Worm (Caenorhabditis elegans) whole organism, L3 larva: Measurements from ENCODE around the gene acr-14.

Source experiments
- R02D3.7 ChIP-seq: fragments of 150-350 bp; optimal IDR thresholded peaks from 2 replicates; lab custom pipeline; 2014; ENCODE audit warnings: missing biosample characterization, missing genetic modification characterization
- ZK546.5 ChIP-seq: sonication (generic microtip); optimal IDR thresholded peaks from 2 replicates; lab custom pipeline; 2017; ENCODE audit warnings: missing biosample characterization, missing genetic modification characterization
- ama-1 ChIP-seq: fragments of 150-350 bp; optimal IDR thresholded peaks from 2 replicates; lab custom pipeline; 2018
- ceh-28 ChIP-seq: fragments of 150-350 bp; optimal IDR thresholded peaks from 2 replicates; lab custom pipeline; 2014; ENCODE audit warnings: missing biosample characterization, missing genetic modification reagents, missing genetic modification characterization
- ceh-82 ChIP-seq: fragments of 150-350 bp; optimal IDR thresholded peaks from 2 replicates; lab custom pipeline; 2014; ENCODE audit warnings: missing biosample characterization, missing genetic modification characterization
- ceh-9 ChIP-seq: sonication (generic microtip); optimal IDR thresholded peaks from 2 replicates; lab custom pipeline; 2018; ENCODE audit warnings: missing biosample characterization, missing genetic modification characterization
- egl-27 ChIP-seq: sonication (generic microtip); optimal IDR thresholded peaks from 4 replicates; lab custom pipeline; 2017; ENCODE audit warnings: missing biosample characterization, missing genetic modification reagents, missing genetic modification characterization
- elt-1 ChIP-seq: fragments of 150-350 bp; optimal IDR thresholded peaks from 2 replicates; lab custom pipeline; 2014; ENCODE audit warnings: missing biosample characterization, missing genetic modification characterization
- elt-2 ChIP-seq: sonication (generic microtip); optimal IDR thresholded peaks from 2 replicates; lab custom pipeline; 2016; ENCODE audit warnings: missing genetic modification reagents, mild to moderate bottlenecking, missing genetic modification characterization, missing compliant biosample characterization
- elt-3 ChIP-seq, 3 experiments: fragments of 150-350 bp in 1 of 3; sonication (generic microtip) in 2 of 3; optimal IDR thresholded peaks; 2 replicates in 2 of 3; 4 replicates in 1 of 3; lab custom pipeline; 2014 to 2017; ENCODE audit warnings: missing biosample characterization in 3 of 3, missing genetic modification characterization in 3 of 3
- fkh-10 ChIP-seq: sonication (generic microtip); optimal IDR thresholded peaks from 2 replicates; lab custom pipeline; 2017; ENCODE audit warnings: missing biosample characterization, missing genetic modification reagents, missing genetic modification characterization
- fos-1 ChIP-seq: fragments of 150-350 bp; optimal IDR thresholded peaks from 2 replicates; lab custom pipeline; 2014; ENCODE audit warnings: missing biosample characterization, missing genetic modification characterization
- jun-1 ChIP-seq: fragments of 150-350 bp; optimal IDR thresholded peaks from 2 replicates; lab custom pipeline; 2014; ENCODE audit warnings: missing biosample characterization, missing genetic modification reagents, missing genetic modification characterization
- lin-15B ChIP-seq: fragments of 150-350 bp; optimal IDR thresholded peaks from 2 replicates; lab custom pipeline; 2014; ENCODE audit warnings: missing biosample characterization, missing genetic modification characterization
- lin-39 ChIP-seq: fragments of 150-350 bp; optimal IDR thresholded peaks from 2 replicates; lab custom pipeline; 2018; ENCODE audit warnings: missing biosample characterization, missing genetic modification reagents, missing genetic modification characterization
- lsy-12 ChIP-seq: sonication (generic microtip); optimal IDR thresholded peaks from 2 replicates; lab custom pipeline; 2016; ENCODE audit warnings: mild to moderate bottlenecking, missing genetic modification characterization, missing compliant biosample characterization
- mdl-1 ChIP-seq: fragments of 150-350 bp; optimal IDR thresholded peaks from 2 replicates; lab custom pipeline; 2014; ENCODE audit warnings: missing biosample characterization, missing genetic modification characterization
- mml-1 ChIP-seq: fragments of 150-350 bp; sonication (generic microtip); optimal IDR thresholded peaks from 3 replicates; lab custom pipeline; 2014; ENCODE audit warnings: missing biosample characterization, missing genetic modification characterization
- nfya-1 ChIP-seq: sonication (generic microtip); optimal IDR thresholded peaks from 2 replicates; lab custom pipeline; 2017; ENCODE audit warnings: missing genetic modification characterization, mild to moderate bottlenecking, missing compliant biosample characterization, antibody characterized with exemption, moderate library complexity; ENCODE audit not compliant: insufficient read depth
- nhr-11 ChIP-seq: fragments of 150-350 bp; optimal IDR thresholded peaks from 2 replicates; lab custom pipeline; 2014; ENCODE audit warnings: missing biosample characterization, missing genetic modification characterization
- nhr-12 ChIP-seq: fragments of 150-350 bp; optimal IDR thresholded peaks from 2 replicates; lab custom pipeline; 2014; ENCODE audit warnings: missing biosample characterization, missing genetic modification characterization
- nhr-23 ChIP-seq: fragments of 150-350 bp; optimal IDR thresholded peaks from 2 replicates; lab custom pipeline; 2014; ENCODE audit warnings: missing biosample characterization, missing genetic modification reagents, missing genetic modification characterization
- nhr-237 ChIP-seq: fragments of 150-350 bp; optimal IDR thresholded peaks from 2 replicates; lab custom pipeline; 2014; ENCODE audit warnings: missing biosample characterization, missing genetic modification characterization
- nhr-25 ChIP-seq: sonication (generic microtip); optimal IDR thresholded peaks from 2 replicates; lab custom pipeline; 2017; ENCODE audit warnings: missing biosample characterization, missing genetic modification characterization
- nhr-28 ChIP-seq: fragments of 150-350 bp; optimal IDR thresholded peaks from 2 replicates; lab custom pipeline; 2014; ENCODE audit warnings: missing biosample characterization, missing genetic modification characterization
- nhr-43 ChIP-seq: sonication (generic microtip); optimal IDR thresholded peaks from 2 replicates; lab custom pipeline; 2016; ENCODE audit warnings: mild to moderate bottlenecking, missing genetic modification characterization, missing compliant biosample characterization; ENCODE audit not compliant: poor library complexity, severe bottlenecking
- nhr-67 ChIP-seq: fragments of 150-350 bp; optimal IDR thresholded peaks from 2 replicates; lab custom pipeline; 2014; ENCODE audit warnings: missing biosample characterization, missing genetic modification characterization
- nhr-76 ChIP-seq: fragments of 150-350 bp; sonication (generic microtip); optimal IDR thresholded peaks from 5 replicates; lab custom pipeline; 2014; ENCODE audit warnings: missing biosample characterization, missing genetic modification characterization
- pha-4 ChIP-seq: fragments of 150-350 bp; optimal IDR thresholded peaks from 2 replicates; lab custom pipeline; 2014; ENCODE audit warnings: missing biosample characterization, missing genetic modification reagents, missing genetic modification characterization
- pqm-1 ChIP-seq: fragments of 150-350 bp; optimal IDR thresholded peaks from 2 replicates; lab custom pipeline; 2017; ENCODE audit warnings: missing biosample characterization, missing genetic modification characterization, inconsistent platforms
- skn-1 ChIP-seq: fragments of 150-350 bp; optimal IDR thresholded peaks from 2 replicates; lab custom pipeline; 2014; ENCODE audit warnings: missing biosample characterization, missing genetic modification characterization
- snpc-4 ChIP-seq: fragments of 150-350 bp; optimal IDR thresholded peaks from 2 replicates; lab custom pipeline; 2014; ENCODE audit warnings: missing biosample characterization, missing genetic modification characterization
- tbx-2 ChIP-seq: sonication (generic microtip); optimal IDR thresholded peaks from 2 replicates; lab custom pipeline; 2016; ENCODE audit warnings: mild to moderate bottlenecking, missing genetic modification characterization, missing compliant biosample characterization
- unc-39 ChIP-seq: sonication (generic microtip); optimal IDR thresholded peaks from 4 replicates; lab custom pipeline; 2017; ENCODE audit warnings: missing biosample characterization, missing genetic modification characterization
- unc-62 ChIP-seq: fragments of 150-350 bp; sonication (generic microtip); optimal IDR thresholded peaks from 4 replicates; lab custom pipeline; 2014; ENCODE audit warnings: missing biosample characterization, missing genetic modification reagents, missing genetic modification characterization
- zag-1 ChIP-seq: fragments of 150-350 bp; optimal IDR thresholded peaks from 2 replicates; lab custom pipeline; 2014; ENCODE audit warnings: missing biosample characterization, missing genetic modification characterization
- ztf-4 ChIP-seq: fragments of 150-350 bp; optimal IDR thresholded peaks from 2 replicates; lab custom pipeline; 2014; ENCODE audit warnings: missing biosample characterization, missing genetic modification characterization

acr-14 gene

ce11 chrII:8141135-8141534, 35.9 kb downstream of the acr-14 start:
- TF ChIP-seq fkh-10 (GFP tag; lab: Kevin White, UChicago) (no peak), nhr-67 (tag; lab: Kevin White, UChicago) (no peak), ztf-4 (tag; lab: Kevin White, UChicago) (no peak), ceh-82 (tag; lab: Kevin White, UChicago) (no peak), R02D3.7 (tag; lab: Kevin White, UChicago) (no peak), nhr-43 (no peak), jun-1 (tag; lab: Kevin White, UChicago) (no peak), unc-62 (GFP tag; lab: Kevin White, UChicago) (no peak), elt-2 (tag; lab: Kevin White, UChicago) (no peak), tbx-2 (tag; lab: Kevin White, UChicago) (no peak), ZK546.5 (tag; lab: Kevin White, UChicago) (no peak), nhr-28 (tag; lab: Kevin White, UChicago) (no peak), elt-1 (tag; lab: Kevin White, UChicago) (no peak), lin-39 (tag; lab: Kevin White, UChicago) (no peak), nhr-76 (tag; lab: Kevin White, UChicago) (no peak), nhr-237 (tag; lab: Kevin White, UChicago) (no peak), elt-3 (tag; optimal IDR thresholded peaks at IDR 0.05; lab: Kevin White, UChicago) (no peak), pqm-1 (tag; lab: Kevin White, UChicago) (no peak)

ce11 chrII:8138015-8138546, 38.9 kb downstream of the acr-14 start, which contains the start of gene cdc-48.2:
Gene cdc-48.2 (plus strand): TSS chrII:8138496.
- TF ChIP-seq skn-1 (peak; percentile 90), lin-15B (tag; lab: Kevin White, UChicago) (peak; percentile 34), pha-4 (tag; lab: Kevin White, UChicago) (peak; percentile 2), nfya-1 (tag; lab: Kevin White, UChicago) (peak; percentile 27), ceh-82 (tag; lab: Kevin White, UChicago) (no peak), nhr-23 (tag; lab: Kevin White, UChicago) (no peak)

- TF ChIP-seq nhr-28 (tag; lab: Kevin White, UChicago) (no peak), mml-1 (no peak), fkh-10 (GFP tag; lab: Kevin White, UChicago) (no peak), nhr-67 (tag; lab: Kevin White, UChicago) (no peak), nhr-12 (no peak), egl-27 (tag; lab: Kevin White, UChicago) (no peak), ceh-9 (tag; lab: Kevin White, UChicago) (no peak), nhr-23 (tag; lab: Kevin White, UChicago) (no peak), fos-1 (tag; lab: Kevin White, UChicago) (no peak), elt-3 (tag; optimal IDR thresholded peaks at IDR 0.05; lab: Kevin White, UChicago) (no peak), pqm-1 (tag; lab: Kevin White, UChicago) (no peak), nhr-76 (tag; lab: Kevin White, UChicago) (no peak), snpc-4 (tag; lab: Kevin White, UChicago) (peak; percentile 14), mdl-1 (no peak), ceh-28 (no peak), unc-39 (tag; lab: Kevin White, UChicago) (no peak), lin-15B (tag; lab: Kevin White, UChicago) (peak; percentile 31), ama-1 (lab: Kevin White, UChicago) (no peak), nhr-25 (peak; percentile 16), nfya-1 (tag; lab: Kevin White, UChicago) (peak; percentile 26), zag-1 (tag; lab: Kevin White, UChicago) (no peak), ZK546.5 (tag; lab: Kevin White, UChicago) (no peak), lin-39 (tag; lab: Kevin White, UChicago) (no peak), nhr-11 (tag; lab: Kevin White, UChicago) (no peak), lsy-12 (tag; lab: Kevin White, UChicago) (no peak), pha-4 (tag; lab: Kevin White, UChicago) (peak; percentile 53), skn-1 (no peak)
Measured at ce11 chrII:8137379-8137778, 39.6 kb downstream of the acr-14 start.
